In the genomic region with DNA sequence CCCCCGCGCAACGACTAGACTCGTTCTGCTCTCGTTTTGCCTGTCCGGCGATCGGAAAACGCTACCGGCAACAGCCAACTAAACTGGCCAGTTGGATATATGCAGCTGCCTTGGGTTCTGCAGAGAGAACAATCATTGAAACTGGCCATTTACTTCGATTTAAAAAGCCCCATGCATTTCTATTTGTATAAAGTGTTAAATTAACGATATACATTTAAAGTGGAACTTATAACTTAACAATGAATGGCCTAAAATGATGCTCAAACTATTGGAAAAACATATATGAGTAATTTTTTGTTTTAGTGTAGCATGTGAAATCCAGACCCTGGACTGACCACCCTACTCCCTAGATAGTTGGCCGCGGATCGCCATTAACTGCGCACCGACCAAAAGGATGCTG, we compare ENCODE assay signal across 1 fruit fly cellular context.
TF ChIP-seq lines count a peak whose summit lies in the region.

No protein-coding gene starts in this region.

TF ChIP-seq in whole organism, prepupa, 60 proteins besides CTCF, POLR2A, EP300 and RAD21 (continued from another document):
- peak; percentile 66 for TF ChIP-seq Gug (GFP tag; IDR thresholded peaks at IDR 0.05; lab: Robert Waterston, UW)
- TF ChIP-seq CG6792 (GFP tag; optimal IDR thresholded peaks at IDR 0.05; lab: Kevin White, UChicago), result peak; percentile 54
- no peak for TF ChIP-seq fd85E (GFP tag; optimal IDR thresholded peaks at IDR 0.05; lab: Kevin White, UChicago)
- no peak for TF ChIP-seq esn (GFP tag; optimal IDR thresholded peaks at IDR 0.05; lab: Kevin White, UChicago)
- TF ChIP-seq CG32006 (GFP tag; optimal IDR thresholded peaks at IDR 0.05; lab: Kevin White, UChicago), result peak; percentile 57
- TF ChIP-seq ss (GFP tag; optimal IDR thresholded peaks at IDR 0.05; lab: Kevin White, UChicago), result peak; percentile 54 to 79
- TF ChIP-seq Eip93F (GFP tag; optimal IDR thresholded peaks at IDR 0.05; lab: Kevin White, UChicago), result no peak
- TF ChIP-seq Eip75B (GFP tag; optimal IDR thresholded peaks at IDR 0.05; lab: Kevin White, UChicago), result peak; percentile 71
- no peak for TF ChIP-seq Hr39 (GFP tag; optimal IDR thresholded peaks at IDR 0.05; lab: Kevin White, UChicago)
- TF ChIP-seq pdm3 (GFP tag; optimal IDR thresholded peaks at IDR 0.05; lab: Kevin White, UChicago), result peak; percentile 59
- TF ChIP-seq Ets21C (GFP tag; optimal IDR thresholded peaks at IDR 0.05; lab: Kevin White, UChicago), result no peak
- no peak for TF ChIP-seq Smox (GFP tag; optimal IDR thresholded peaks at IDR 0.05; lab: Kevin White, UChicago)
- TF ChIP-seq Lpt (GFP tag; optimal IDR thresholded peaks at IDR 0.05; lab: Kevin White, UChicago), result peak; percentile 65
- peak; percentile 84 for TF ChIP-seq CG6163 (GFP tag; IDR thresholded peaks at IDR 0.05; lab: Robert Waterston, UW)
- TF ChIP-seq spab (GFP tag; optimal IDR thresholded peaks at IDR 0.05; lab: Kevin White, UChicago), result peak; percentile 75
- TF ChIP-seq CG7368 (GFP tag; optimal IDR thresholded peaks at IDR 0.05; lab: Kevin White, UChicago), result peak; percentile 41
- TF ChIP-seq OdsH (GFP tag; optimal IDR thresholded peaks at IDR 0.05; lab: Kevin White, UChicago), result peak; percentile 58
- peak; percentile 67; the same call in 1 of the 2 replicates for TF ChIP-seq CG15336 (GFP tag; IDR thresholded peaks at IDR 0.05; lab: Robert Waterston, UW)
- peak; percentile 27 for TF ChIP-seq Met (GFP tag; optimal IDR thresholded peaks at IDR 0.05; lab: Kevin White, UChicago)
- peak; percentile 77 for TF ChIP-seq CG3032 (tag; optimal IDR thresholded peaks at IDR 0.05; lab: Kevin White, UChicago)
- TF ChIP-seq acj6 (GFP tag; optimal IDR thresholded peaks at IDR 0.05; lab: Kevin White, UChicago), result peak; percentile 66
- no peak for TF ChIP-seq Hr4 (GFP tag; optimal IDR thresholded peaks at IDR 0.05; lab: Kevin White, UChicago)
- TF ChIP-seq vri (GFP tag; optimal IDR thresholded peaks at IDR 0.05; lab: Kevin White, UChicago), result no peak
- peak; percentile 60 to 66 for TF ChIP-seq salr (GFP tag; optimal IDR thresholded peaks at IDR 0.05; lab: Kevin White, UChicago)
- TF ChIP-seq Ets96B (tag; optimal IDR thresholded peaks at IDR 0.05; lab: Kevin White, UChicago), result peak; percentile 86
- TF ChIP-seq Sox15 (GFP tag; optimal IDR thresholded peaks at IDR 0.05; lab: Kevin White, UChicago), result no peak
TF ChIP-seq in whole organism, prepupa: peak in this region for 38.
